Worm (Caenorhabditis elegans): Measurements from ENCODE around the gene cpsf-4.

Gene cpsf-4

ce11 chrIV:12128708-12129107 lies 35.5 kb upstream of the cpsf-4 start:
- no peak for TF ChIP-seq sem-2 (GFP tag; optimal IDR thresholded peaks at IDR 0.05)
- TF ChIP-seq ham-2 (GFP tag; optimal IDR thresholded peaks at IDR 0.05), result no peak
- no peak for TF ChIP-seq nhr-2 (tag; optimal IDR thresholded peaks at IDR 0.05)
- TF ChIP-seq nhr-237 (tag; optimal IDR thresholded peaks at IDR 0.05), result no peak
- TF ChIP-seq elt-3 (tag; optimal IDR thresholded peaks at IDR 0.05), result no peak
- TF ChIP-seq ceh-83 (GFP tag; optimal IDR thresholded peaks at IDR 0.05), result no peak
- no peak for TF ChIP-seq mab-5 (tag; optimal IDR thresholded peaks at IDR 0.05)
- no peak for TF ChIP-seq unc-39 (tag; optimal IDR thresholded peaks at IDR 0.05)
- no peak for TF ChIP-seq bed-3 (GFP tag; optimal IDR thresholded peaks at IDR 0.05)
- TF ChIP-seq M03D4.4 (tag; optimal IDR thresholded peaks at IDR 0.05), result no peak
- no peak for TF ChIP-seq unc-62 (GFP tag; optimal IDR thresholded peaks at IDR 0.05)
- TF ChIP-seq ceh-39 (tag; optimal IDR thresholded peaks at IDR 0.05), result no peak
- TF ChIP-seq ceh-43 (GFP tag; optimal IDR thresholded peaks at IDR 0.05), result no peak
- TF ChIP-seq nhr-28 (tag; optimal IDR thresholded peaks at IDR 0.05), result no peak
- no peak for TF ChIP-seq sptf-1 (tag; optimal IDR thresholded peaks at IDR 0.05)

- TF ChIP-seq nhr-28 (tag; optimal IDR thresholded peaks at IDR 0.05), result no peak
- TF ChIP-seq lsy-2 (tag; optimal IDR thresholded peaks at IDR 0.05), result peak; percentile 6
Measured at ce11 chrIV:12127838-12128237, 34.6 kb upstream of the cpsf-4 start.

DNA sequence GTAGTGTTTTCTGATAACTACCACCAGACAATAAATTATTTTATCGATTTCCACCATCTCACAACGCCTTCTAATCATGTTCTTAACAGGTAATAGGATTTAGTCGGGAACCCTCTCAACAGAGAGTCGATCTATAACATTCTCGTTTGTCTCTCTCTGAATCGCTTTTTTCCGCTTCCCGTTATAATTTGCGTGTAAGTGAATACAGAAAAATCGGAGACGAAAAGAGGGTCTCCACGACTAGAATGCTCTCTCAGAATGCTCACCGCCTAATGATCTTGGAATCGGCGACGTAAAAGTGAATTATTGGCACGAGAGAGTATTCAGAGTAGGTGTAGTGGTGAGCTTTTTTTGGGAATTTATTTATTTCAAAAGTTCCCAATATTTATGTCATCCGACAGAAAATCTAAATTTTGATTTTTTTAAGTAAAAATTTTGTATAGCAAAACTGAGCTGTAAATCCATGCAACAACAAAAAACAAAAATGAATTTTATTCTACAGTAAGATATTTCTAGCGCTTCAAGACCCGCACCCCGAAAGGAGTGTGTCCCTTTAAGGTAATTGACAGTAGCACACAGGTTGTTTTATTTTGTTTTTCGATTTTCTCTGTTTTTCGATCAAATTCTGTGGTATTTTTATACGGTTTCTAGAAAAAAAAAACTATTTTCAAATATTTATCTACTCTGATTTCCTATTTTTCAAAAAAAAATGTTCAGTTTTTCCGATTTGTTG lies 33.7 kb upstream of the cpsf-4 start:
- TF ChIP-seq ces-1 (GFP tag; optimal IDR thresholded peaks at IDR 0.05), result peak; percentile 89
- TF ChIP-seq unc-39 (tag; optimal IDR thresholded peaks at IDR 0.05), result no peak

DNA sequence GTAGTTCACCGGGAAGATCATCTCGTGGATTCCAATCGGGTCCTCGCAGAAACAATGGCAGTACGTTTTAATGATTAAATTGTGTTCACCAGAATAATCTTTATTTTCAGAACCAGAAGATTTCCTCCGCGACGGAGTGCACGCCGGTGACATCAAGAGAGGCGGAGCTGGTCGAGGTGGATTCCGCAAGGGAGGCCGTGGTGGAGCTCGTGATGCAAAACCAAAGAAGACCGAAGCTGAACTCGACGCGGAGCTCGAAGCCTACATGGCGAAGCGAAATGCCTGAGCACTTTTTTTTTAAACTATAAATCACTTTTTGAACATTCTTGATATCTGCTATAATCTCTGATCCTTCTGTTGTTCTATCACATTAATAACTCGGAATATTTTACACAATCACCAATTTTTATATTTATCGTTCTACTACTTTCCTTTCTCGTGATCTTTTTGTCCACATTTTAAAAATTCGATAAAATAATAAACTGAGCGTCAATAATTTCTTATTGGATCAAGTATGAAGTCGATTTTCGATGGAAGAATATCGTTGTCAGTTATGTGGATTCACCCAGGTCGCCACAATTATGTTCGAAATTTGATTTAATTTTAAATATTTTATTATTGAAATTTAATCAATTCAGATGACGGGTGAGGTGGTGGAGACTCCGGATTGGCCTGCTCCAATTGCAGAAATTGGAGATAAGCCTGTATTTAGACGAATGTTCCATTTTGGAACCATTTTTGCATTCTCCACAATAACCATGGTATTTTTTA lies 31.3 kb upstream of the cpsf-4 start, which contains the start of gene dhhc-6:
Gene dhhc-6, plus strand, starts transcription at position 639 of the 771 bp plus-strand sequence.
- TF ChIP-seq lsy-2 (tag; optimal IDR thresholded peaks at IDR 0.05) (no peak), hlh-1 (tag; optimal IDR thresholded peaks at IDR 0.05) (no peak), ham-2 (GFP tag; optimal IDR thresholded peaks at IDR 0.05) (no peak), mep-1 (tag; optimal IDR thresholded peaks at IDR 0.05) (no peak), nhr-76 (tag; optimal IDR thresholded peaks at IDR 0.05) (no peak), ceh-43 (GFP tag; optimal IDR thresholded peaks at IDR 0.05) (no peak), zip-8 (tag; optimal IDR thresholded peaks at IDR 0.05) (no peak)

ce11 chrIV:12122874-12123664 lies 29.8 kb upstream of the cpsf-4 start, which contains the start of gene aly-3:
Gene aly-3, plus strand, starts transcription at chrIV:12123282.
- TF ChIP-seq lin-13 (tag; optimal IDR thresholded peaks at IDR 0.05), result no peak
- no peak for TF ChIP-seq pha-4 (tag; optimal IDR thresholded peaks at IDR 0.05)
- TF ChIP-seq ham-2 (GFP tag; optimal IDR thresholded peaks at IDR 0.05), result no peak
- TF ChIP-seq mls-2 (tag; optimal IDR thresholded peaks at IDR 0.05), result no peak
- TF ChIP-seq bed-3 (GFP tag; optimal IDR thresholded peaks at IDR 0.05), result no peak
- TF ChIP-seq unc-62 (GFP tag; optimal IDR thresholded peaks at IDR 0.05), result no peak
- TF ChIP-seq zip-8 (tag; optimal IDR thresholded peaks at IDR 0.05), result no peak
- no peak for TF ChIP-seq cnd-1 (tag; optimal IDR thresholded peaks at IDR 0.05)
- TF ChIP-seq nhr-2 (tag; optimal IDR thresholded peaks at IDR 0.05), result no peak
- no peak for TF ChIP-seq nhr-237 (tag; optimal IDR thresholded peaks at IDR 0.05)
- TF ChIP-seq unc-39 (tag; optimal IDR thresholded peaks at IDR 0.05), result no peak
- TF ChIP-seq ceh-83 (GFP tag; optimal IDR thresholded peaks at IDR 0.05), result no peak
- TF ChIP-seq elt-3 (tag; optimal IDR thresholded peaks at IDR 0.05), result no peak
- TF ChIP-seq mep-1 (tag; optimal IDR thresholded peaks at IDR 0.05), result peak; percentile 43
- TF ChIP-seq tbx-8 (GFP tag; optimal IDR thresholded peaks at IDR 0.05), result no peak
- no peak for TF ChIP-seq elt-1 (tag; optimal IDR thresholded peaks at IDR 0.05; ENCODE audit: borderline replicate concordance, insufficient read depth)
- peak; percentile 57 for TF ChIP-seq unc-120 (tag; optimal IDR thresholded peaks at IDR 0.05; ENCODE audit: poor library complexity, severe bottlenecking)
- peak; percentile 53 for TF ChIP-seq ces-1 (GFP tag; optimal IDR thresholded peaks at IDR 0.05)
- no peak for TF ChIP-seq drap-1 (GFP tag; optimal IDR thresholded peaks at IDR 0.05)
- TF ChIP-seq ceh-39 (tag; optimal IDR thresholded peaks at IDR 0.05), result peak; percentile 49
- TF ChIP-seq snpc-4 (tag; optimal IDR thresholded peaks at IDR 0.05), result no peak

All from whole organism, mixed stage, embryonic.